Worm (Caenorhabditis elegans): ENCODE measurements around the gene inx-6.

DNA sequence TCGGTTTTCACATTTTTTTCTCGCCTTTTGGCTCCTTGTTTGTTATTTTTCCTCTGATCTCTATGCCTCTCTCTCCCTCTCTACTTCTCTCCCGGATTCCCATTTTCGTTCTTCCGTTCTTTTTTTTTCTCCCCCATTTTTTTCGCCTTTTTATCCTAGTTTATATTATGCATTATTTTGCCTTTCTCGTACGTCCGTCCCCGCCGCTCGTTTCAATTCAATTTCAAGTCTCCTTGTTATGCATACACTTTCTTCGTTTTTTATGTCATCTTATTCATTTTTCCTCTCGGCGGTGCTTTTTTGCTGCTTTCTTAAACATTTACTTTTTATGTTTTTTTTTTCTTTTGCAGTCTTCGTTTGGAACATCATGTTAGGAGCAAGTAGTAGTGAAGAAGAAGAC, 27.1 kb downstream of the inx-6 start, which contains the start of gene unc-31:
- TF ChIP-seq unc-3 (GFP tag; conservative IDR thresholded peaks at IDR 0.05): no peak
- TF ChIP-seq unc-3 (tag; optimal IDR thresholded peaks at IDR 0.05): no peak
- TF ChIP-seq fkh-10 (GFP tag; optimal IDR thresholded peaks at IDR 0.05): no peak
- no peak for TF ChIP-seq K09A11.1 (tag; optimal IDR thresholded peaks at IDR 0.05; ENCODE audit: insufficient read depth)
- no peak for TF ChIP-seq syd-9 (tag; optimal IDR thresholded peaks at IDR 0.05)
- no peak for TF ChIP-seq ceh-30 (tag; optimal IDR thresholded peaks at IDR 0.05)
- TF ChIP-seq nhr-232 (tag; optimal IDR thresholded peaks at IDR 0.05): no peak
